Worm (Caenorhabditis elegans): ENCODE measurements around the gene srx-125.

ce11 chrV:13407913-13408312 lies 40.8 kb downstream of the srx-125 start, which contains the start of gene F53F1.3:
- TF ChIP-seq ztf-23 (GFP tag; IDR thresholded peaks at IDR 0.05) (no peak), ztf-29 (GFP tag; IDR thresholded peaks at IDR 0.05) (no peak), flt-1 (GFP tag; IDR thresholded peaks at IDR 0.05) (no peak), cog-1 (tag; optimal IDR thresholded peaks at IDR 0.05) (no peak), klf-2 (GFP tag; conservative IDR thresholded peaks at IDR 0.05) (no peak), ref-1 (GFP tag; conservative IDR thresholded peaks at IDR 0.05) (no peak), tab-1 (GFP tag; IDR thresholded peaks at IDR 0.05) (no peak), med-1 (GFP tag; optimal IDR thresholded peaks at IDR 0.05; ENCODE audit: insufficient read depth) (no peak)

All from whole organism, midembryonic.